Worm (Caenorhabditis elegans) whole organism, L2 larva: ENCODE measurements around the gene Y105C5B.1413.

Experiments used
- alr-1 ChIP-seq: fragments of 150-350 bp; optimal IDR thresholded peaks from 2 replicates; lab custom pipeline; 2014; ENCODE audit warnings: missing biosample characterization, missing genetic modification characterization
- ama-1 ChIP-seq: fragments of 150-350 bp; optimal IDR thresholded peaks from 2 replicates; lab custom pipeline; 2018; ENCODE audit warnings: inconsistent platforms
- ceh-82 ChIP-seq: fragments of 150-350 bp; optimal IDR thresholded peaks from 2 replicates; lab custom pipeline; 2014; ENCODE audit warnings: missing biosample characterization, missing genetic modification characterization
- crh-2 ChIP-seq: sonication (generic microtip); optimal IDR thresholded peaks from 2 replicates; lab custom pipeline; 2017; ENCODE audit warnings: missing biosample characterization, missing genetic modification characterization
- elt-1 ChIP-seq: fragments of 150-350 bp; optimal IDR thresholded peaks from 2 replicates; lab custom pipeline; 2014; ENCODE audit warnings: missing biosample characterization, missing genetic modification characterization
- elt-3 ChIP-seq: sonication (generic microtip); optimal IDR thresholded peaks from 2 replicates; lab custom pipeline; 2017; ENCODE audit warnings: missing biosample characterization, missing genetic modification characterization
- lsy-2 ChIP-seq, 2 experiments: fragments of 150-350 bp in 1 of 2; sonication (generic microtip) in 1 of 2; optimal IDR thresholded peaks; 2 replicates each; lab custom pipeline; 2014 to 2017; ENCODE audit warnings: missing biosample characterization in 2 of 2, missing genetic modification characterization in 2 of 2
- mdl-1 ChIP-seq, 2 experiments: fragments of 150-350 bp in 1 of 2; sonication (generic microtip) in 1 of 2; optimal IDR thresholded peaks; 2 replicates each; lab custom pipeline; 2017; ENCODE audit warnings: missing biosample characterization in 2 of 2, missing genetic modification characterization in 2 of 2
- nhr-237 ChIP-seq: fragments of 150-350 bp; optimal IDR thresholded peaks from 2 replicates; lab custom pipeline; 2014; ENCODE audit warnings: missing biosample characterization, missing genetic modification characterization
- nhr-77 ChIP-seq: fragments of 150-350 bp; optimal IDR thresholded peaks from 2 replicates; lab custom pipeline; 2014; ENCODE audit warnings: missing biosample characterization, missing genetic modification characterization
- snpc-4 ChIP-seq: fragments of 150-350 bp; optimal IDR thresholded peaks from 2 replicates; lab custom pipeline; 2014; ENCODE audit warnings: missing biosample characterization, missing genetic modification characterization
- unc-39 ChIP-seq: fragments of 150-350 bp; optimal IDR thresholded peaks from 2 replicates; lab custom pipeline; 2014; ENCODE audit warnings: missing biosample characterization, missing genetic modification characterization
- zag-1 ChIP-seq: fragments of 150-350 bp; optimal IDR thresholded peaks from 2 replicates; lab custom pipeline; 2014; ENCODE audit warnings: missing biosample characterization, missing genetic modification characterization

DNA sequence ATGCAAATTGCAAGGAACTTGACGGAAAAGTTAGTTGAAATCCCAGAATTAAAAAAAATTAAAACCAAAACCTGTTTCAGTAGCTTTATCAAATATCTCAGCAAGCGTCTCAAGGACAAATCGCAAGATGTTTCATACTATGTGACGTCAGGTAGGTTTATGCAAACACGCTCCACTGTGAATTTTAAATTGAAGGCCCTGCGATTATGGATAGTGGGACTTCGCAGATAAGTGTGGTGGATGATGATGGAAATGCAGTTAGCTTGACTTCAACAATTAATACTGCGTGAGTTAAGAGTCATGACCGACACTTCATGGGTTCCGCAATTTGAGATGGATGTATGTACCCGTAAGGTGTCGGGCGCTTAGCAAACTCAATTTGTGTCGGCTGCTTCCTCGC lies 15.4 kb upstream of the Y105C5B.1413 start:
- no peak for TF ChIP-seq nhr-77 (tag; lab: Kevin White, UChicago)
- no peak for TF ChIP-seq ceh-82 (tag; lab: Kevin White, UChicago)
- TF ChIP-seq alr-1 = no peak
- no peak for TF ChIP-seq nhr-237 (tag; lab: Kevin White, UChicago)
- no peak for TF ChIP-seq snpc-4
- TF ChIP-seq crh-2 = no peak
- no peak for TF ChIP-seq unc-39 (tag; lab: Kevin White, UChicago)
- no peak for TF ChIP-seq ama-1 (lab: Kevin White, UChicago)
- no peak for TF ChIP-seq mdl-1 (tag; optimal IDR thresholded peaks at IDR 0.05; lab: Kevin White, UChicago)
- TF ChIP-seq elt-1 (tag; lab: Kevin White, UChicago) = no peak
- no peak for TF ChIP-seq lsy-2 (tag; optimal IDR thresholded peaks at IDR 0.05; lab: Kevin White, UChicago)
- no peak for TF ChIP-seq elt-3
- no peak for TF ChIP-seq zag-1 (tag; lab: Kevin White, UChicago)
